Fruit fly (Drosophila melanogaster) whole organism, embryonic: ENCODE data around the gene CG32260.
A peak's percentile ranks its signal among the peaks of the same experiment; 100 is the strongest.

Experiments
- Bteb2 ChIP-seq: fragments of 200-800 bp; sonication (Bioruptor generic); optimal IDR thresholded peaks from 2 replicates; lab custom pipeline; 2016; ENCODE audit warnings: missing biosample characterization, missing genetic modification characterization
- CG14965 ChIP-seq: fragments of 200-800 bp; sonication (Bioruptor generic); optimal IDR thresholded peaks from 2 replicates; lab custom pipeline; 2016; ENCODE audit warnings: missing biosample characterization, missing genetic modification characterization, borderline replicate concordance
- CG15696 ChIP-seq: fragments of 200-800 bp; sonication (Bioruptor generic); optimal IDR thresholded peaks from 2 replicates; lab custom pipeline; 2019; ENCODE audit warnings: missing biosample characterization, mild to moderate bottlenecking, missing genetic modification characterization, moderate library complexity
- CG1602 ChIP-seq: fragments of 200-800 bp; sonication (Bioruptor generic); optimal IDR thresholded peaks from 3 replicates; lab custom pipeline; 2016; ENCODE audit warnings: missing biosample characterization, missing genetic modification characterization
- CG16779 ChIP-seq: fragments of 200-800 bp; sonication (Bioruptor generic); IDR thresholded peaks from 2 replicates; pipeline ENCODE4 v1.3.6; 2022; ENCODE audit warnings: missing biosample characterization, missing genetic modification characterization
- CG16815 ChIP-seq: fragments of 200-800 bp; sonication (Bioruptor generic); optimal IDR thresholded peaks from 3 replicates; lab custom pipeline; 2017; ENCODE audit warnings: missing biosample characterization, mild to moderate bottlenecking, missing genetic modification characterization
- CG17829 ChIP-seq: fragments of 200-800 bp; optimal IDR thresholded peaks from 2 replicates; lab custom pipeline; 2019; ENCODE audit warnings: missing biosample characterization, mild to moderate bottlenecking, missing genetic modification characterization, moderate library complexity
- CG18011 ChIP-seq: fragments of 200-800 bp; sonication (Bioruptor generic); optimal IDR thresholded peaks from 2 replicates; lab custom pipeline; 2017; ENCODE audit warnings: missing biosample characterization, missing genetic modification characterization, mild to moderate bottlenecking, moderate library complexity, missing genotype
- CG30431 ChIP-seq: fragments of 200-800 bp; sonication (Bioruptor generic); optimal IDR thresholded peaks from 2 replicates; lab custom pipeline; 2017; ENCODE audit warnings: missing biosample characterization, missing genetic modification characterization
- CG6654 ChIP-seq: fragments of 200-800 bp; sonication (Bioruptor generic); optimal IDR thresholded peaks from 2 replicates; lab custom pipeline; 2017; ENCODE audit warnings: missing biosample characterization, mild to moderate bottlenecking, missing genetic modification characterization
- CG7987 ChIP-seq: fragments of 200-800 bp; sonication (Bioruptor generic); optimal IDR thresholded peaks from 2 replicates; lab custom pipeline; 2018; ENCODE audit warnings: missing biosample characterization, mild to moderate bottlenecking, missing genetic modification characterization, moderate library complexity
- Eip74EF ChIP-seq, 2 experiments: fragments of 200-800 bp in 1 of 2; fragments of >200 bp in 1 of 2; sonication (Bioruptor generic) in 1 of 2; optimal IDR thresholded peaks; 2 replicates each; lab custom pipeline; 2017 to 2019; ENCODE audit warnings: missing biosample characterization in 2 of 2, missing genetic modification characterization in 2 of 2, mild to moderate bottlenecking in 1 of 2, moderate library complexity in 1 of 2
- H15 ChIP-seq: fragments of 200-800 bp; sonication (Bioruptor generic); IDR thresholded peaks from 3 replicates; pipeline ENCODE4 v1.3.6; 2022; ENCODE audit warnings: missing biosample characterization, missing genetic modification characterization
- Kr ChIP-seq: fragments of 200-800 bp; sonication (Bioruptor generic); optimal IDR thresholded peaks from 2 replicates; lab custom pipeline; 2017; ENCODE audit warnings: missing biosample characterization, mild to moderate bottlenecking, missing genetic modification characterization
- Lim3 ChIP-seq: fragments of 200-800 bp; sonication (Bioruptor generic); IDR thresholded peaks from 2 replicates; pipeline ENCODE4 v1.3.6; 2022; ENCODE audit warnings: missing biosample characterization, missing genetic modification characterization
- Meics ChIP-seq: fragments of 200-800 bp; sonication (Bioruptor generic); optimal IDR thresholded peaks from 2 replicates; lab custom pipeline; 2017; ENCODE audit warnings: missing biosample characterization, mild to moderate bottlenecking, missing genetic modification characterization
- NK7.1 ChIP-seq: fragments of 200-800 bp; sonication (Bioruptor generic); optimal IDR thresholded peaks from 3 replicates; lab custom pipeline; 2016; ENCODE audit warnings: missing biosample characterization, missing genetic modification characterization
- Rx ChIP-seq: fragments of 200-800 bp; sonication (Bioruptor generic); IDR thresholded peaks from 2 replicates; pipeline ENCODE4 v1.3.6; 2022; ENCODE audit warnings: missing biosample characterization, missing genetic modification characterization
- Sox100B ChIP-seq: fragments of 200-800 bp; sonication (Bioruptor generic); optimal IDR thresholded peaks from 3 replicates; lab custom pipeline; 2018; ENCODE audit warnings: missing biosample characterization, mild to moderate bottlenecking, missing genetic modification characterization
- Sox102F ChIP-seq: fragments of 200-800 bp; sonication (Bioruptor generic); optimal IDR thresholded peaks from 2 replicates; lab custom pipeline; 2018; ENCODE audit warnings: missing biosample characterization, mild to moderate bottlenecking, missing genetic modification characterization, moderate library complexity
- Taf1 ChIP-seq: fragments of 200-800 bp; sonication (Bioruptor generic); IDR thresholded peaks from 2 replicates; pipeline ENCODE4 v1.3.6; 2022; ENCODE audit warnings: missing biosample characterization, missing genetic modification characterization
- ab ChIP-seq: fragments of 200-800 bp; sonication (Bioruptor generic); optimal IDR thresholded peaks from 2 replicates; lab custom pipeline; 2016; ENCODE audit warnings: missing biosample characterization, missing genetic modification characterization
- ase ChIP-seq: fragments of 200-800 bp; sonication (Bioruptor generic); IDR thresholded peaks from 3 replicates; pipeline ENCODE4 v1.3.6; 2022; ENCODE audit warnings: missing biosample characterization, missing genetic modification characterization
- chm ChIP-seq: fragments of 200-800 bp; sonication (Bioruptor generic); IDR thresholded peaks from 2 replicates; pipeline ENCODE4 v1.3.6; 2022; ENCODE audit warnings: missing biosample characterization, missing genetic modification characterization
- danr ChIP-seq: fragments of 200-800 bp; sonication (Bioruptor generic); IDR thresholded peaks from 2 replicates; pipeline ENCODE4 v1.3.6; 2022; ENCODE audit warnings: missing biosample characterization, missing genetic modification characterization
- en ChIP-seq: fragments of 200-800 bp; sonication (Bioruptor generic); optimal IDR thresholded peaks from 2 replicates; lab custom pipeline; 2016; ENCODE audit warnings: missing biosample characterization, missing genetic modification characterization
- fd96Cb ChIP-seq: fragments of 200-800 bp; sonication (Bioruptor generic); optimal IDR thresholded peaks from 2 replicates; lab custom pipeline; 2018; ENCODE audit warnings: missing biosample characterization, mild to moderate bottlenecking, missing genetic modification characterization, moderate library complexity
- fru ChIP-seq: fragments of >200 bp; optimal IDR thresholded peaks from 2 replicates; lab custom pipeline; 2017
- lmd ChIP-seq: fragments of 200-800 bp; sonication (Bioruptor generic); IDR thresholded peaks from 2 replicates; pipeline ENCODE4 v1.3.6; 2022; ENCODE audit warnings: missing biosample characterization, missing genetic modification characterization
- otp ChIP-seq: fragments of 200-800 bp; sonication (Bioruptor generic); IDR thresholded peaks from 3 replicates; pipeline ENCODE4, ENCODE4 v1.3.6; 2022; ENCODE audit warnings: missing biosample characterization, missing genetic modification characterization
- pita ChIP-seq: fragments of 200-800 bp; sonication (Bioruptor generic); optimal IDR thresholded peaks from 2 replicates; lab custom pipeline; 2017; ENCODE audit warnings: missing biosample characterization, mild to moderate bottlenecking, missing genetic modification characterization
- pzg ChIP-seq: fragments of 200-800 bp; sonication (Bioruptor generic); optimal IDR thresholded peaks from 3 replicates; lab custom pipeline; 2018; ENCODE audit warnings: missing biosample characterization, mild to moderate bottlenecking, missing genetic modification characterization, moderate library complexity
- ranshi ChIP-seq: fragments of 200-800 bp; sonication (Bioruptor generic); IDR thresholded peaks from 2 replicates; pipeline ENCODE4 v1.3.6; 2022; ENCODE audit warnings: missing biosample characterization, missing genetic modification characterization
- sc ChIP-seq, 3 experiments: fragments of >200 bp in 2 of 3; fragments of 200-800 bp in 1 of 3; sonication (Bioruptor generic) in 1 of 3; optimal IDR thresholded peaks; 2 replicates in 2 of 3; 3 replicates in 1 of 3; lab custom pipeline; 2017; ENCODE audit warnings: mild to moderate bottlenecking in 1 of 3, missing biosample characterization in 1 of 3, missing genetic modification characterization in 1 of 3, missing genetic modification reagents in 1 of 3
- sisA ChIP-seq: fragments of 200-800 bp; sonication (Bioruptor generic); IDR thresholded peaks from 2 replicates; pipeline ENCODE4 v1.3.6; 2022; ENCODE audit warnings: missing biosample characterization, missing genetic modification characterization
- sob ChIP-seq: fragments of 200-800 bp; sonication (Bioruptor generic); IDR thresholded peaks from 2 replicates; pipeline ENCODE4 v1.3.6; 2022; ENCODE audit warnings: missing biosample characterization, missing genetic modification characterization
- tup ChIP-seq: fragments of 200-800 bp; sonication (Bioruptor generic); optimal IDR thresholded peaks from 2 replicates; lab custom pipeline; 2016; ENCODE audit warnings: missing biosample characterization, mild to moderate bottlenecking, missing genetic modification characterization, moderate library complexity
- twi ChIP-seq: fragments of 200-800 bp; optimal IDR thresholded peaks from 2 replicates; lab custom pipeline; 2019; ENCODE audit warnings: missing biosample characterization, mild to moderate bottlenecking, missing genetic modification characterization, moderate library complexity
- unc-4 ChIP-seq: fragments of 200-800 bp; sonication (Bioruptor generic); IDR thresholded peaks from 2 replicates; pipeline ENCODE4 v1.3.6; 2022; ENCODE audit warnings: missing biosample characterization, missing genetic modification characterization; ENCODE audit not compliant: partially characterized antibody

Gene CG32260

DNA sequence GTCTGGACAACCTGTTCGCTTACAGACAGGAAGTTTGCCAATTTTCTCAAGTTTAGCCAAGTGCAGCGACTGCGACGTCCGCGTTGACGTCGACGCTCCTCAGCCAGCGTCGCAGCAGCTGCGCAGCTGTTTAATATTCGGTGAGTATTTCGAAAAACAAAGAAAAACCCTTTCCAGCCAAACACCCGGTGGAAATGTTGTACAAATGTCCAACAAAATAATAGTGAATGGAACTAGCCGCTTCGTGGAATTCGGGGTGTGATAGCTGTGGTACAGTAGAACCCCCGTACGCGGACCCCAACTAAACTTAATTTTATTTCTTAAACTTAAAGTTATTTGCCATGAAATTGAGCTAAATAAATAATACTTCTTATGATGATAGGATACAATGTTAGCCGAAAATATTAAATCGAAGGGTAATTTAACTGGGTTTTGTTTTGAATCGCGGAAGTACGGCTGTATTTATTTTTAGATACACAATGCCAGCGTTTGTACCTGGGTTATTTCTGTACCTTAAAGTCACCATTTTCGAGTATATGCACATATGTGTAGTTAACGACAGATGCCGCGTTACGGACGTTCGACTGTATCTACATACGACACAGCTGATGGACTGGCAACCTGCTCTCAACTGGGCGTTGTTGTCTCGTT is 33.2 kb upstream of the CG32260 start (continued):
- TF ChIP-seq CG1602 (GFP tag; lab: Kevin White, UChicago) (peak; percentile 63), CG30431 (GFP tag; lab: Kevin White, UChicago) (peak; percentile 69), CG6654 (GFP tag; lab: Kevin White, UChicago) (peak; percentile 61), H15 (GFP tag; lab: Robert Waterston, UW) (0 out of 3 replicates have a peak, but pooled peaks have one; percentile 28), tup (GFP tag; lab: Kevin White, UChicago) (peak; percentile 9), Meics (GFP tag; lab: Kevin White, UChicago) (peak; percentile 83), en (no peak), ranshi (GFP tag; lab: Robert Waterston, UW) (0 out of 2 replicates have a peak, but pooled peaks have one; percentile 36), CG7987 (GFP tag; lab: Kevin White, UChicago) (no peak), twi (tag; lab: Kevin White, UChicago) (peak; percentile 79), sc (optimal IDR thresholded peaks at IDR 0.05; lab: Kevin White, UChicago) (no peak), sc (GFP tag; optimal IDR thresholded peaks at IDR 0.05; lab: Kevin White, UChicago) (peak; percentile 59), danr (GFP tag; lab: Robert Waterston, UW) (peak; percentile 69; the same call in 1 of the 2 replicates), CG14965 (GFP tag; lab: Kevin White, UChicago) (peak; percentile 32), Taf1 (GFP tag; lab: Robert Waterston, UW) (0 out of 2 replicates have a peak, but pooled peaks have one; percentile 18), ase (no peak), Sox102F (GFP tag; lab: Kevin White, UChicago) (peak; percentile 74), fd96Cb (peak; percentile 74), CG16779 (no peak), NK7.1 (GFP tag; lab: Kevin White, UChicago) (peak; percentile 70), Eip74EF (GFP tag; optimal IDR thresholded peaks at IDR 0.05; lab: Kevin White, UChicago) (peak in 1 of 2 experiments; percentile 80), ab (GFP tag; lab: Kevin White, UChicago) (peak; percentile 33), lmd (GFP tag; lab: Robert Waterston, UW) (peak; percentile 74), Rx (no peak), Lim3 (GFP tag; lab: Robert Waterston, UW) (no peak; the same call in 1 of the 2 replicates), Sox100B (GFP tag; lab: Kevin White, UChicago) (peak; percentile 85), sisA (peak; percentile 58), sob (GFP tag; lab: Robert Waterston, UW) (peak; percentile 65), otp (GFP tag; lab: Robert Waterston, UW) (peak; percentile 43; the same call in 1 of the 3 replicates), CG16815 (GFP tag; lab: Kevin White, UChicago) (peak; percentile 71), Kr (GFP tag; lab: Kevin White, UChicago) (peak; percentile 29), pzg (GFP tag; lab: Kevin White, UChicago) (no peak), chm (GFP tag; lab: Robert Waterston, UW) (no peak), fru (lab: Kevin White, UChicago) (no peak), Bteb2 (peak; percentile 63), CG18011 (GFP tag; lab: Kevin White, UChicago) (peak; percentile 44), pita (GFP tag; lab: Kevin White, UChicago) (no peak), unc-4 (no peak)

DNA sequence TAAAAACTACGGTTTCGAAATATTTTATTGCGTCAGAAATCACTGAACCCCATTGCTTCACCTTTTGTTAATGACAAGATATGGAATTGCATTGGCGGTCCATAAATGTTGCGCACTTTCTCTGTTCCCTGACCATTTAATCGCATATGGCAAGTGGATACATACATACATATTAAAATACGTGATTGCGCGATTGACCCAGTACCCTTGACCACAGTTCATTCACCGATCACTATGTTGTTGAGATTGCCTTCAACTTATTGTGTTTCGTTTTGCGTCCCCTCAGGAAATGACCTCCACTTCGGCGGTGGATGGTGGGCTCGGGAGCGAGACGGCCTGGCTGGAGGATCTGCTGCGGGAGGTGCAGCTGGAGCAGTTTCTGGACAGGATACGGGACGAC is 32.0 kb upstream of the CG32260 start:
- TF ChIP-seq CG15696 (tag; lab: Kevin White, UChicago): no peak
- TF ChIP-seq CG17829 (tag; lab: Kevin White, UChicago): no peak
- TF ChIP-seq, all 482 proteins: peak for 0
